Fruit fly (Drosophila melanogaster) whole organism, embryonic: ENCODE measurements around the gene spo.

ENCODE experiments used
- CG10147 ChIP-seq: fragments of 200-800 bp; sonication (Bioruptor generic); optimal IDR thresholded peaks from 2 replicates; lab custom pipeline; 2019; ENCODE audit warnings: missing biosample characterization, mild to moderate bottlenecking, missing genetic modification characterization, moderate library complexity
- CG10274 ChIP-seq: fragments of 200-800 bp; sonication (Bioruptor generic); optimal IDR thresholded peaks from 3 replicates; lab custom pipeline; 2017; ENCODE audit warnings: missing biosample characterization, mild to moderate bottlenecking, missing genetic modification characterization
- CG11093 ChIP-seq: fragments of 200-800 bp; sonication (Bioruptor generic); IDR thresholded peaks from 3 replicates; pipeline ENCODE4 v1.3.6; 2022; ENCODE audit warnings: missing biosample characterization, missing genetic modification characterization
- CG12071 ChIP-seq: fragments of 200-800 bp; sonication (Bioruptor generic); optimal IDR thresholded peaks from 3 replicates; lab custom pipeline; 2018; ENCODE audit warnings: missing biosample characterization, mild to moderate bottlenecking, missing genetic modification characterization
- CG12219 ChIP-seq: fragments of 200-800 bp; sonication (Bioruptor generic); optimal IDR thresholded peaks from 3 replicates; lab custom pipeline; 2018; ENCODE audit warnings: missing biosample characterization, mild to moderate bottlenecking, missing genetic modification characterization
- CG12236 ChIP-seq: fragments of 200-800 bp; sonication (Bioruptor generic); optimal IDR thresholded peaks from 2 replicates; lab custom pipeline; 2016; ENCODE audit warnings: missing biosample characterization, missing genetic modification characterization
- CG12299 ChIP-seq: fragments of 200-800 bp; sonication (Bioruptor generic); optimal IDR thresholded peaks from 2 replicates; lab custom pipeline; 2018; ENCODE audit warnings: missing biosample characterization, mild to moderate bottlenecking, missing genetic modification characterization
- CG13894 ChIP-seq: fragments of 200-800 bp; sonication (Bioruptor generic); optimal IDR thresholded peaks from 3 replicates; lab custom pipeline; 2018; ENCODE audit warnings: missing biosample characterization, mild to moderate bottlenecking, missing genetic modification characterization, moderate library complexity
- CG15269 ChIP-seq: fragments of 200-800 bp; sonication (Bioruptor generic); optimal IDR thresholded peaks from 2 replicates; lab custom pipeline; 2018; ENCODE audit warnings: missing biosample characterization, mild to moderate bottlenecking, missing genetic modification characterization, moderate library complexity
- CG15696 ChIP-seq: fragments of 200-800 bp; sonication (Bioruptor generic); optimal IDR thresholded peaks from 2 replicates; lab custom pipeline; 2019; ENCODE audit warnings: missing biosample characterization, mild to moderate bottlenecking, missing genetic modification characterization, moderate library complexity
- CG1602 ChIP-seq: fragments of 200-800 bp; sonication (Bioruptor generic); optimal IDR thresholded peaks from 3 replicates; lab custom pipeline; 2016; ENCODE audit warnings: missing biosample characterization, missing genetic modification characterization
- CG17385 ChIP-seq: fragments of 200-800 bp; sonication (Bioruptor generic); optimal IDR thresholded peaks from 3 replicates; lab custom pipeline; 2018; ENCODE audit warnings: missing biosample characterization, mild to moderate bottlenecking, missing genetic modification characterization
- CG30020 ChIP-seq: fragments of 200-800 bp; optimal IDR thresholded peaks from 2 replicates; lab custom pipeline; 2019; ENCODE audit warnings: missing biosample characterization, mild to moderate bottlenecking, missing genetic modification characterization, moderate library complexity
- CG31388 ChIP-seq: fragments of 200-800 bp; sonication (Bioruptor generic); optimal IDR thresholded peaks from 2 replicates; lab custom pipeline; 2016; ENCODE audit warnings: missing biosample characterization, missing genetic modification characterization
- CG42726 ChIP-seq: fragments of 200-800 bp; sonication (Bioruptor generic); IDR thresholded peaks from 2 replicates; pipeline ENCODE4 v1.3.6; 2022; ENCODE audit warnings: missing biosample characterization, missing genetic modification characterization; ENCODE audit not compliant: partially characterized antibody
- CG5245 ChIP-seq: fragments of 200-800 bp; sonication (Bioruptor generic); optimal IDR thresholded peaks from 3 replicates; lab custom pipeline; 2016; ENCODE audit warnings: missing biosample characterization, missing genetic modification characterization
- CG7271 ChIP-seq: fragments of 200-800 bp; sonication (Bioruptor generic); optimal IDR thresholded peaks from 2 replicates; lab custom pipeline; 2018; ENCODE audit warnings: missing biosample characterization, mild to moderate bottlenecking, missing genetic modification characterization, moderate library complexity
- CoRest ChIP-seq: fragments of 200-800 bp; sonication (Bioruptor generic); optimal IDR thresholded peaks from 3 replicates; lab custom pipeline; 2018; ENCODE audit warnings: missing biosample characterization, mild to moderate bottlenecking, missing genetic modification characterization, moderate library complexity
- Dad ChIP-seq: fragments of 200-800 bp; sonication (Bioruptor generic); optimal IDR thresholded peaks from 3 replicates; lab custom pipeline; 2016; ENCODE audit warnings: missing biosample characterization, missing genetic modification characterization
- Dfd ChIP-seq, 2 experiments: fragments of >200 bp; optimal IDR thresholded peaks; 2 replicates each; lab custom pipeline; 2017; ENCODE audit warnings: missing biosample characterization in 2 of 2, missing genetic modification characterization in 2 of 2
- Dll ChIP-seq: fragments of 200-800 bp; sonication (Bioruptor generic); IDR thresholded peaks from 4 replicates; pipeline ENCODE4 v1.3.6; 2022; ENCODE audit warnings: missing biosample characterization, missing genetic modification characterization; ENCODE audit not compliant: partially characterized antibody
- Elba2 ChIP-seq: fragments of 200-800 bp; sonication (Bioruptor generic); optimal IDR thresholded peaks from 3 replicates; lab custom pipeline; 2016; ENCODE audit warnings: missing biosample characterization, missing genetic modification characterization
- Fer1 ChIP-seq: fragments of 200-800 bp; sonication (Bioruptor generic); optimal IDR thresholded peaks from 2 replicates; lab custom pipeline; 2017; ENCODE audit warnings: missing biosample characterization, mild to moderate bottlenecking, missing genetic modification characterization
- Fer2 ChIP-seq: fragments of 200-800 bp; sonication (Bioruptor generic); optimal IDR thresholded peaks from 2 replicates; lab custom pipeline; 2018; ENCODE audit warnings: missing biosample characterization, mild to moderate bottlenecking, missing genetic modification characterization, moderate library complexity
- Hmx ChIP-seq: fragments of 200-800 bp; sonication (Bioruptor generic); optimal IDR thresholded peaks from 2 replicates; lab custom pipeline; 2016; ENCODE audit warnings: missing biosample characterization, missing genetic modification characterization
- MESR4 ChIP-seq: fragments of 200-800 bp; sonication (Bioruptor generic); optimal IDR thresholded peaks from 2 replicates; lab custom pipeline; 2018; ENCODE audit warnings: missing biosample characterization, mild to moderate bottlenecking, missing genetic modification characterization, moderate library complexity
- Mad ChIP-seq: fragments of 200-800 bp; sonication (Bioruptor generic); optimal IDR thresholded peaks from 2 replicates; lab custom pipeline; 2016; ENCODE audit warnings: missing biosample characterization, missing genetic modification characterization
- Mes4 ChIP-seq: fragments of 200-800 bp; sonication (Bioruptor generic); optimal IDR thresholded peaks from 2 replicates; lab custom pipeline; 2016; ENCODE audit warnings: missing biosample characterization, missing genetic modification characterization
- Optix ChIP-seq: fragments of 200-800 bp; sonication (Bioruptor generic); IDR thresholded peaks from 3 replicates; pipeline ENCODE4 v1.3.6; 2022; ENCODE audit warnings: missing biosample characterization, missing genetic modification characterization
- Rfx ChIP-seq: fragments of 200-800 bp; sonication (Bioruptor generic); IDR thresholded peaks from 2 replicates; pipeline ENCODE4 v1.3.6; 2022; ENCODE audit warnings: missing biosample characterization, missing genetic modification characterization
- Six4 ChIP-seq: fragments of 200-800 bp; sonication (Bioruptor generic); optimal IDR thresholded peaks from 2 replicates; lab custom pipeline; 2016; ENCODE audit warnings: missing biosample characterization, missing genetic modification characterization
- ab ChIP-seq: fragments of 200-800 bp; sonication (Bioruptor generic); optimal IDR thresholded peaks from 2 replicates; lab custom pipeline; 2016; ENCODE audit warnings: missing biosample characterization, missing genetic modification characterization
- ac ChIP-seq: fragments of 200-800 bp; sonication (Bioruptor generic); optimal IDR thresholded peaks from 3 replicates; lab custom pipeline; 2017; ENCODE audit warnings: missing biosample characterization, mild to moderate bottlenecking, missing genetic modification characterization
- ash1 ChIP-seq: fragments of 200-800 bp; sonication (Bioruptor generic); optimal IDR thresholded peaks from 2 replicates; lab custom pipeline; 2018; ENCODE audit warnings: missing biosample characterization, mild to moderate bottlenecking, missing genetic modification characterization
- caup ChIP-seq: fragments of 200-800 bp; sonication (Bioruptor generic); optimal IDR thresholded peaks from 3 replicates; lab custom pipeline; 2017; ENCODE audit warnings: missing biosample characterization, mild to moderate bottlenecking, missing genetic modification characterization, moderate library complexity; ENCODE audit not compliant: severe bottlenecking
- chif ChIP-seq, 2 experiments: fragments of 200-800 bp; sonication (Bioruptor generic); optimal IDR thresholded peaks; 3 replicates each; lab custom pipeline; 2016; ENCODE audit warnings: missing biosample characterization in 2 of 2, missing genetic modification characterization in 2 of 2
- chn ChIP-seq: fragments of 200-800 bp; sonication (Bioruptor generic); optimal IDR thresholded peaks from 2 replicates; lab custom pipeline; 2016; ENCODE audit warnings: missing biosample characterization, missing genetic modification characterization
- da ChIP-seq: fragments of 200-800 bp; sonication (Bioruptor generic); optimal IDR thresholded peaks from 2 replicates; lab custom pipeline; 2016; ENCODE audit warnings: missing biosample characterization, missing genetic modification characterization
- dimm ChIP-seq: fragments of 200-800 bp; sonication (Bioruptor generic); IDR thresholded peaks from 2 replicates; pipeline ENCODE4 v1.3.6; 2022; ENCODE audit warnings: missing biosample characterization, missing genetic modification characterization
- exex ChIP-seq: fragments of 200-800 bp; sonication (Bioruptor generic); optimal IDR thresholded peaks from 4 replicates; lab custom pipeline; 2018; ENCODE audit warnings: missing biosample characterization, mild to moderate bottlenecking, missing genetic modification characterization, moderate library complexity
- inv ChIP-seq: fragments of 200-800 bp; sonication (Bioruptor generic); IDR thresholded peaks from 2 replicates; pipeline ENCODE4 v1.3.6; 2022; ENCODE audit warnings: missing biosample characterization, missing genetic modification characterization; ENCODE audit not compliant: partially characterized antibody
- lbe ChIP-seq: fragments of 200-800 bp; sonication (Bioruptor generic); optimal IDR thresholded peaks from 2 replicates; lab custom pipeline; 2016; ENCODE audit warnings: missing biosample characterization, mild to moderate bottlenecking, missing genetic modification characterization
- pzg ChIP-seq: fragments of 200-800 bp; sonication (Bioruptor generic); optimal IDR thresholded peaks from 3 replicates; lab custom pipeline; 2018; ENCODE audit warnings: missing biosample characterization, mild to moderate bottlenecking, missing genetic modification characterization, moderate library complexity
- row ChIP-seq: fragments of 200-800 bp; sonication (Bioruptor generic); IDR thresholded peaks from 3 replicates; pipeline ENCODE4 v1.3.6; 2022; ENCODE audit warnings: missing biosample characterization, missing genetic modification characterization
- sens-2 ChIP-seq: fragments of 200-800 bp; sonication (Bioruptor generic); IDR thresholded peaks from 2 replicates; pipeline ENCODE4 v1.3.6; 2022; ENCODE audit warnings: missing biosample characterization, missing genetic modification characterization
- stwl ChIP-seq: fragments of 200-800 bp; sonication (Bioruptor generic); optimal IDR thresholded peaks from 3 replicates; lab custom pipeline; 2018; ENCODE audit warnings: missing biosample characterization, mild to moderate bottlenecking, missing genetic modification characterization, moderate library complexity
- tap ChIP-seq: fragments of 200-800 bp; optimal IDR thresholded peaks from 3 replicates; lab custom pipeline; 2019; ENCODE audit warnings: missing biosample characterization, mild to moderate bottlenecking, missing genetic modification characterization, moderate library complexity
- vvl ChIP-seq: fragments of 200-800 bp; sonication (Bioruptor generic); IDR thresholded peaks from 2 replicates; pipeline ENCODE4 v1.3.6; 2022; ENCODE audit warnings: missing biosample characterization, missing genetic modification characterization

Gene spo

dm6 chr3L:5577250-5578138, 14.9 kb downstream of the spo start, which contains the start of gene Msr-110 (continued):
- TF ChIP-seq Mes4 (peak; percentile 67), CG42726 (GFP tag; lab: Robert Waterston, UW) (peak; percentile 52; the same call in 1 of the 2 replicates), inv (GFP tag; lab: Robert Waterston, UW) (no peak), CG17385 (GFP tag; lab: Kevin White, UChicago) (peak; percentile 88), Dll (GFP tag; lab: Robert Waterston, UW) (no peak), CG12219 (GFP tag; lab: Kevin White, UChicago) (peak; percentile 84), Fer1 (GFP tag; lab: Kevin White, UChicago) (peak; percentile 90), MESR4 (GFP tag; lab: Kevin White, UChicago) (no peak), CG15696 (tag; lab: Kevin White, UChicago) (peak; percentile 50), chn (GFP tag; lab: Kevin White, UChicago) (peak; percentile 53), CoRest (tag; lab: Kevin White, UChicago) (peak; percentile 93), CG12071 (GFP tag; lab: Kevin White, UChicago) (peak; percentile 76), chif (GFP tag; optimal IDR thresholded peaks at IDR 0.05; lab: Kevin White, UChicago) (peak; percentile 49 to 79), ab (GFP tag; lab: Kevin White, UChicago) (peak; percentile 53), Six4 (GFP tag; lab: Kevin White, UChicago) (peak; percentile 75), row (GFP tag; lab: Robert Waterston, UW) (peak; percentile 94), lbe (GFP tag; lab: Kevin White, UChicago) (peak; percentile 58), da (GFP tag; lab: Kevin White, UChicago) (peak; percentile 62), CG30020 (tag; lab: Kevin White, UChicago) (peak; percentile 43), Hmx (GFP tag; lab: Kevin White, UChicago) (peak; percentile 37), CG7271 (tag; lab: Kevin White, UChicago) (peak; percentile 28), Optix (GFP tag; lab: Robert Waterston, UW) (peak; percentile 84), pzg (GFP tag; lab: Kevin White, UChicago) (no peak), CG10147 (GFP tag; lab: Kevin White, UChicago) (peak; percentile 85), Elba2 (GFP tag; lab: Kevin White, UChicago) (no peak), ash1 (GFP tag; lab: Kevin White, UChicago) (no peak), vvl (GFP tag; lab: Robert Waterston, UW) (peak; percentile 96), CG12299 (tag; lab: Kevin White, UChicago) (peak; percentile 90), caup (GFP tag; lab: Kevin White, UChicago) (peak; percentile 85), sens-2 (GFP tag; lab: Robert Waterston, UW) (peak; percentile 50; the same call in 1 of the 2 replicates), ac (GFP tag; lab: Kevin White, UChicago) (no peak), Dad (GFP tag; lab: Kevin White, UChicago) (peak; percentile 81), Dfd (GFP tag; optimal IDR thresholded peaks at IDR 0.05; lab: Kevin White, UChicago) (no peak), CG13894 (tag; lab: Kevin White, UChicago) (peak; percentile 95), CG1602 (GFP tag; lab: Kevin White, UChicago) (peak; percentile 68), stwl (tag; lab: Kevin White, UChicago) (no peak), Fer2 (peak; percentile 89), CG10274 (GFP tag; lab: Kevin White, UChicago) (peak; percentile 96), Mad (GFP tag; lab: Kevin White, UChicago) (peak; percentile 76), dimm (GFP tag; lab: Robert Waterston, UW) (peak; percentile 21; the same call in 1 of the 2 replicates), CG31388 (peak; percentile 61), tap (tag; lab: Kevin White, UChicago) (peak; percentile 89), CG15269 (tag; lab: Kevin White, UChicago) (peak; percentile 95), Rfx (peak; percentile 93), CG12236 (GFP tag; lab: Kevin White, UChicago) (peak; percentile 33), CG5245 (GFP tag; lab: Kevin White, UChicago) (peak; percentile 67), CG11093 (GFP tag; lab: Robert Waterston, UW) (peak; percentile 91), exex (tag; lab: Kevin White, UChicago) (peak; percentile 64)
